Worm (Caenorhabditis elegans) whole organism, L2 larva: ENCODE data around the gene sru-1.

Experiments used
- C34F6.9 ChIP-seq: fragments of 150-350 bp; optimal IDR thresholded peaks from 2 replicates; lab custom pipeline; 2014; ENCODE audit warnings: missing biosample characterization, missing genetic modification characterization
- F13H6.1 ChIP-seq: sonication (generic microtip); optimal IDR thresholded peaks from 2 replicates; lab custom pipeline; 2016; ENCODE audit warnings: missing genetic modification characterization, missing compliant biosample characterization
- R02D3.7 ChIP-seq: fragments of 150-350 bp; optimal IDR thresholded peaks from 2 replicates; lab custom pipeline; 2014; ENCODE audit warnings: missing biosample characterization, missing genetic modification characterization
- Y55F3AM.14 ChIP-seq: fragments of 200-800 bp; sonication (Bioruptor generic); optimal IDR thresholded peaks from 2 replicates; lab custom pipeline; 2018; ENCODE audit warnings: mild to moderate bottlenecking, missing genetic modification characterization, missing compliant biosample characterization
- ZK546.5 ChIP-seq: sonication (generic microtip); optimal IDR thresholded peaks from 2 replicates; lab custom pipeline; 2017; ENCODE audit warnings: missing biosample characterization, missing genetic modification characterization
- alr-1 ChIP-seq: fragments of 150-350 bp; optimal IDR thresholded peaks from 2 replicates; lab custom pipeline; 2014; ENCODE audit warnings: missing biosample characterization, missing genetic modification characterization
- aly-2 ChIP-seq: fragments of 150-350 bp; optimal IDR thresholded peaks from 2 replicates; lab custom pipeline; 2014; ENCODE audit warnings: missing biosample characterization, missing genetic modification characterization
- ama-1 ChIP-seq: fragments of 150-350 bp; optimal IDR thresholded peaks from 2 replicates; lab custom pipeline; 2018; ENCODE audit warnings: inconsistent platforms
- blmp-1 ChIP-seq: sonication (generic microtip); optimal IDR thresholded peaks from 2 replicates; lab custom pipeline; 2017; ENCODE audit warnings: missing genetic modification characterization, mild to moderate bottlenecking, missing compliant biosample characterization, antibody characterized with exemption, moderate library complexity; ENCODE audit not compliant: insufficient read depth
- ceh-16 ChIP-seq: fragments of 150-350 bp; optimal IDR thresholded peaks from 2 replicates; lab custom pipeline; 2014; ENCODE audit warnings: missing biosample characterization, missing genetic modification characterization
- ceh-82 ChIP-seq: fragments of 150-350 bp; optimal IDR thresholded peaks from 2 replicates; lab custom pipeline; 2014; ENCODE audit warnings: missing biosample characterization, missing genetic modification characterization
- crh-2 ChIP-seq: sonication (generic microtip); optimal IDR thresholded peaks from 2 replicates; lab custom pipeline; 2017; ENCODE audit warnings: missing biosample characterization, missing genetic modification characterization
- dmd-4 ChIP-seq: sonication (generic microtip); optimal IDR thresholded peaks from 2 replicates; lab custom pipeline; 2017; ENCODE audit warnings: missing biosample characterization, missing genetic modification characterization
- egl-27 ChIP-seq: sonication (generic microtip); optimal IDR thresholded peaks from 3 replicates; lab custom pipeline; 2017; ENCODE audit warnings: missing biosample characterization, missing genetic modification reagents, missing genetic modification characterization
- elt-1 ChIP-seq: fragments of 150-350 bp; optimal IDR thresholded peaks from 2 replicates; lab custom pipeline; 2014; ENCODE audit warnings: missing biosample characterization, missing genetic modification characterization
- elt-3 ChIP-seq: sonication (generic microtip); optimal IDR thresholded peaks from 2 replicates; lab custom pipeline; 2017; ENCODE audit warnings: missing biosample characterization, missing genetic modification characterization
- fos-1 ChIP-seq: fragments of 150-350 bp; optimal IDR thresholded peaks from 2 replicates; lab custom pipeline; 2014; ENCODE audit warnings: missing biosample characterization, missing genetic modification characterization
- gmeb-1 ChIP-seq: fragments of 150-350 bp; optimal IDR thresholded peaks from 2 replicates; lab custom pipeline; 2014; ENCODE audit warnings: missing biosample characterization, missing genetic modification characterization
- lin-11 ChIP-seq: fragments of 150-350 bp; sonication (generic microtip); optimal IDR thresholded peaks from 2 replicates; lab custom pipeline; 2014; ENCODE audit warnings: missing biosample characterization, missing genetic modification characterization, inconsistent platforms, mixed read lengths
- lin-13 ChIP-seq: fragments of 150-350 bp; optimal IDR thresholded peaks from 2 replicates; lab custom pipeline; 2014; ENCODE audit warnings: missing biosample characterization, missing genetic modification reagents, missing genetic modification characterization
- lin-39 ChIP-seq: fragments of 150-350 bp; optimal IDR thresholded peaks from 2 replicates; lab custom pipeline; 2014; ENCODE audit warnings: missing biosample characterization, missing genetic modification reagents, missing genetic modification characterization
- lsy-2 ChIP-seq, 2 experiments: fragments of 150-350 bp in 1 of 2; sonication (generic microtip) in 1 of 2; optimal IDR thresholded peaks; 2 replicates each; lab custom pipeline; 2014 to 2017; ENCODE audit warnings: missing biosample characterization in 2 of 2, missing genetic modification characterization in 2 of 2
- mab-5 ChIP-seq: fragments of 150-350 bp; optimal IDR thresholded peaks from 2 replicates; lab custom pipeline; 2014; ENCODE audit warnings: missing biosample characterization, missing genetic modification characterization
- mbf-1 ChIP-seq: sonication (generic microtip); optimal IDR thresholded peaks from 2 replicates; lab custom pipeline; 2017; ENCODE audit warnings: missing biosample characterization, missing genetic modification characterization
- mdl-1 ChIP-seq, 2 experiments: fragments of 150-350 bp in 1 of 2; sonication (generic microtip) in 1 of 2; optimal IDR thresholded peaks; 2 replicates each; lab custom pipeline; 2017; ENCODE audit warnings: missing biosample characterization in 2 of 2, missing genetic modification characterization in 2 of 2
- nhr-10 ChIP-seq: sonication (generic microtip); optimal IDR thresholded peaks from 2 replicates; lab custom pipeline; 2017; ENCODE audit warnings: missing biosample characterization, missing genetic modification characterization
- nhr-11 ChIP-seq: fragments of 150-350 bp; optimal IDR thresholded peaks from 2 replicates; lab custom pipeline; 2014; ENCODE audit warnings: missing biosample characterization, missing genetic modification characterization
- nhr-12 ChIP-seq: fragments of 150-350 bp; optimal IDR thresholded peaks from 2 replicates; lab custom pipeline; 2014; ENCODE audit warnings: missing biosample characterization, missing genetic modification characterization
- nhr-129 ChIP-seq: fragments of 150-350 bp; optimal IDR thresholded peaks from 2 replicates; lab custom pipeline; 2014; ENCODE audit warnings: missing biosample characterization, missing genetic modification characterization
- nhr-21 ChIP-seq: fragments of 150-350 bp; optimal IDR thresholded peaks from 2 replicates; lab custom pipeline; 2014; ENCODE audit warnings: missing biosample characterization, missing genetic modification characterization
- nhr-23 ChIP-seq: fragments of 150-350 bp; optimal IDR thresholded peaks from 2 replicates; lab custom pipeline; 2014; ENCODE audit warnings: missing biosample characterization, missing genetic modification reagents, missing genetic modification characterization
- nhr-237 ChIP-seq: fragments of 150-350 bp; optimal IDR thresholded peaks from 2 replicates; lab custom pipeline; 2014; ENCODE audit warnings: missing biosample characterization, missing genetic modification characterization
- nhr-25 ChIP-seq: fragments of 150-350 bp; sonication (generic microtip); optimal IDR thresholded peaks from 3 replicates; lab custom pipeline; 2014; ENCODE audit warnings: missing biosample characterization, missing genetic modification characterization
- nhr-6 ChIP-seq: fragments of 150-350 bp; optimal IDR thresholded peaks from 2 replicates; lab custom pipeline; 2014; ENCODE audit warnings: missing biosample characterization, missing genetic modification characterization
- nhr-77 ChIP-seq: fragments of 150-350 bp; optimal IDR thresholded peaks from 2 replicates; lab custom pipeline; 2014; ENCODE audit warnings: missing biosample characterization, missing genetic modification characterization
- peb-1 ChIP-seq: fragments of 150-350 bp; optimal IDR thresholded peaks from 2 replicates; lab custom pipeline; 2014; ENCODE audit warnings: missing biosample characterization, missing genetic modification characterization
- sem-4 ChIP-seq: fragments of 150-350 bp; optimal IDR thresholded peaks from 2 replicates; lab custom pipeline; 2014; ENCODE audit warnings: missing biosample characterization, missing genetic modification reagents, missing genetic modification characterization
- skn-1 ChIP-seq: sonication (generic microtip); optimal IDR thresholded peaks from 2 replicates; lab custom pipeline; 2017; ENCODE audit warnings: missing biosample characterization, missing genetic modification characterization
- sma-3 ChIP-seq: sonication (generic microtip); optimal IDR thresholded peaks from 2 replicates; lab custom pipeline; 2016; ENCODE audit warnings: missing genetic modification reagents, missing genetic modification characterization, missing compliant biosample characterization
- sma-9 ChIP-seq, 2 experiments: fragments of 150-350 bp in 1 of 2; sonication (generic microtip) in 1 of 2; optimal IDR thresholded peaks; 2 replicates each; lab custom pipeline; 2014 to 2016; ENCODE audit warnings: missing genetic modification characterization in 2 of 2, mild to moderate bottlenecking in 1 of 2, missing biosample characterization in 1 of 2, missing compliant biosample characterization in 1 of 2, missing genetic modification reagents in 1 of 2, moderate library complexity in 1 of 2
- snpc-4 ChIP-seq: fragments of 150-350 bp; optimal IDR thresholded peaks from 2 replicates; lab custom pipeline; 2014; ENCODE audit warnings: missing biosample characterization, missing genetic modification characterization
- unc-39 ChIP-seq: fragments of 150-350 bp; optimal IDR thresholded peaks from 2 replicates; lab custom pipeline; 2014; ENCODE audit warnings: missing biosample characterization, missing genetic modification characterization
- unc-55 ChIP-seq: fragments of 150-350 bp; sonication (generic microtip); optimal IDR thresholded peaks from 3 replicates; lab custom pipeline; 2014; ENCODE audit warnings: missing biosample characterization, missing genetic modification reagents, missing genetic modification characterization
- unc-62 ChIP-seq: fragments of 150-350 bp; optimal IDR thresholded peaks from 2 replicates; lab custom pipeline; 2014; ENCODE audit warnings: missing biosample characterization, missing genetic modification reagents, missing genetic modification characterization
- zag-1 ChIP-seq: fragments of 150-350 bp; optimal IDR thresholded peaks from 2 replicates; lab custom pipeline; 2014; ENCODE audit warnings: missing biosample characterization, missing genetic modification characterization
- ztf-1 ChIP-seq: fragments of 200-800 bp; sonication (Bioruptor generic); conservative IDR thresholded peaks from 2 replicates; pipeline ENCODE4 v1.3.6; 2022; ENCODE audit warnings: missing genetic modification characterization, missing compliant biosample characterization
- ztf-11 ChIP-seq: sonication (generic microtip); optimal IDR thresholded peaks from 2 replicates; lab custom pipeline; 2017; ENCODE audit warnings: missing biosample characterization, missing genetic modification characterization
- ztf-4 ChIP-seq: fragments of 150-350 bp; optimal IDR thresholded peaks from 2 replicates; lab custom pipeline; 2014; ENCODE audit warnings: missing biosample characterization, missing genetic modification characterization

The sru-1 gene

ce11 chrIV:9443940-9444339 is 44.5 kb upstream of the sru-1 start, which contains the start of gene F38E11.9:
Gene F38E11.9 (minus strand): TSS chrIV:9444040.
- TF ChIP-seq peb-1 (no peak), mab-5 (tag; lab: Kevin White, UChicago) (no peak), unc-62 (GFP tag; lab: Kevin White, UChicago) (no peak), elt-1 (no peak), fos-1 (tag; lab: Kevin White, UChicago) (no peak), unc-39 (tag; lab: Kevin White, UChicago) (no peak), unc-55 (GFP tag; lab: Kevin White, UChicago) (no peak), ztf-1 (GFP tag; lab: Robert Waterston, UW) (no peak), elt-3 (tag; lab: Kevin White, UChicago) (no peak), ZK546.5 (no peak), F13H6.1 (no peak), nhr-237 (tag; lab: Kevin White, UChicago) (no peak), mbf-1 (tag; lab: Kevin White, UChicago) (no peak), nhr-25 (tag; lab: Kevin White, UChicago) (no peak), nhr-10 (tag; lab: Kevin White, UChicago) (no peak), nhr-129 (tag; lab: Kevin White, UChicago) (no peak)

- peak; percentile 81 for TF ChIP-seq blmp-1
- peak; percentile 84 to 92 for TF ChIP-seq lsy-2 (tag; optimal IDR thresholded peaks at IDR 0.05; lab: Kevin White, UChicago)
- peak; percentile 94 for TF ChIP-seq fos-1 (tag; lab: Kevin White, UChicago)
- peak; percentile 99 for TF ChIP-seq ama-1
- TF ChIP-seq ztf-11 (tag; lab: Kevin White, UChicago): peak; percentile 48
- TF ChIP-seq nhr-25 (tag; lab: Kevin White, UChicago): peak; percentile 88
- peak; percentile 44 for TF ChIP-seq nhr-11 (tag; lab: Kevin White, UChicago)
- peak; percentile 52 for TF ChIP-seq nhr-77
- peak; percentile 93 for TF ChIP-seq sem-4 (tag; lab: Kevin White, UChicago)
- TF ChIP-seq nhr-129 (tag; lab: Kevin White, UChicago): peak; percentile 95
- peak; percentile 52 for TF ChIP-seq dmd-4 (tag; lab: Kevin White, UChicago)
- peak; percentile 76 for TF ChIP-seq gmeb-1 (tag; lab: Kevin White, UChicago)
- TF ChIP-seq ZK546.5: peak; percentile 19
- peak; percentile 83 for TF ChIP-seq unc-55 (GFP tag; lab: Kevin White, UChicago)
- TF ChIP-seq lin-11 (tag; lab: Kevin White, UChicago): peak; percentile 93
- TF ChIP-seq elt-3 (tag; lab: Kevin White, UChicago): no peak
- peak; percentile 94 for TF ChIP-seq C34F6.9 (tag; lab: Kevin White, UChicago)
- peak; percentile 88 for TF ChIP-seq nhr-6 (tag; lab: Kevin White, UChicago)
- TF ChIP-seq Y55F3AM.14 (GFP tag; lab: Kevin White, UChicago): peak; percentile 86
- TF ChIP-seq lin-13 (GFP tag; lab: Kevin White, UChicago): peak; percentile 92
- peak; percentile 72 for TF ChIP-seq mab-5 (tag; lab: Kevin White, UChicago)
- no peak for TF ChIP-seq nhr-12 (tag; lab: Kevin White, UChicago)
- no peak for TF ChIP-seq peb-1
- peak; percentile 68 for TF ChIP-seq skn-1 (tag; lab: Kevin White, UChicago)
- TF ChIP-seq nhr-21 (tag; lab: Kevin White, UChicago): peak; percentile 96
- no peak for TF ChIP-seq ztf-1 (GFP tag; lab: Robert Waterston, UW)
- peak; percentile 23 for TF ChIP-seq ceh-82
- peak; percentile 93 for TF ChIP-seq sma-3 (GFP tag; lab: Kevin White, UChicago)
- TF ChIP-seq ceh-16 (tag; lab: Kevin White, UChicago): peak; percentile 66
- peak; percentile 95 for TF ChIP-seq crh-2 (tag; lab: Kevin White, UChicago)
- TF ChIP-seq unc-62 (GFP tag; lab: Kevin White, UChicago): no peak
- TF ChIP-seq R02D3.7: peak; percentile 28
- no peak for TF ChIP-seq elt-1
- no peak for TF ChIP-seq zag-1 (tag; lab: Kevin White, UChicago)
- peak; percentile 86 for TF ChIP-seq ztf-4 (tag; lab: Kevin White, UChicago)
- peak; percentile 66 to 84 for TF ChIP-seq mdl-1 (tag; optimal IDR thresholded peaks at IDR 0.05; lab: Kevin White, UChicago)
- TF ChIP-seq alr-1 (tag; lab: Kevin White, UChicago): no peak
- TF ChIP-seq nhr-237 (tag; lab: Kevin White, UChicago): peak; percentile 44
- peak; percentile 90 for TF ChIP-seq egl-27 (tag; lab: Kevin White, UChicago)
- no peak for TF ChIP-seq nhr-23 (tag; lab: Kevin White, UChicago)
- no peak for TF ChIP-seq unc-39 (tag; lab: Kevin White, UChicago)
- peak; percentile 28 for TF ChIP-seq lin-39 (tag; lab: Kevin White, UChicago)
- no peak for TF ChIP-seq aly-2
- TF ChIP-seq F13H6.1: peak; percentile 97
- TF ChIP-seq snpc-4: peak; percentile 99
- TF ChIP-seq mbf-1 (tag; lab: Kevin White, UChicago): no peak
- peak; percentile 67 for TF ChIP-seq nhr-10 (tag; lab: Kevin White, UChicago)
- TF ChIP-seq sma-9 (GFP tag; optimal IDR thresholded peaks at IDR 0.05; lab: Kevin White, UChicago): peak; percentile 96
- TF ChIP-seq sma-9 (tag; optimal IDR thresholded peaks at IDR 0.05; lab: Kevin White, UChicago): no peak
Measured at ce11 chrIV:9444417-9445026, 43.9 kb upstream of the sru-1 start.
